Worm (Caenorhabditis elegans) whole organism, L1 larva: ENCODE results near the gene bed-2.
A peak's percentile ranks its signal among the peaks of the same experiment; 100 is the strongest.

Experiments used
- alr-1 ChIP-seq: fragments of 200-800 bp; sonication (Bioruptor generic); optimal IDR thresholded peaks from 2 replicates; lab custom pipeline; 2018; ENCODE audit warnings: borderline replicate concordance, mild to moderate bottlenecking, missing genetic modification characterization, missing compliant biosample characterization
- ceh-82 ChIP-seq, 3 experiments: fragments of 150-350 bp in 1 of 3; sonication (generic microtip) in 2 of 3; optimal IDR thresholded peaks; 2 replicates each; lab custom pipeline; 2014 to 2017; ENCODE audit warnings: missing biosample characterization in 3 of 3, missing genetic modification characterization in 3 of 3
- dsc-1 ChIP-seq: sonication (generic microtip); optimal IDR thresholded peaks from 2 replicates; lab custom pipeline; 2016; ENCODE audit warnings: mild to moderate bottlenecking, missing genetic modification characterization, missing compliant biosample characterization
- efl-1 ChIP-seq, 4 experiments: fragments of 150-350 bp; optimal IDR thresholded peaks in 3 of 4; peaks in 1 of 4; 1 replicate in 1 of 4; 2 replicates in 3 of 4; lab custom pipeline; 2014; ENCODE audit warnings: missing biosample characterization in 2 of 4, missing genetic modification characterization in 2 of 4, missing genetic modification reagents in 2 of 4
- efl-3 ChIP-seq: fragments of 200-800 bp; sonication (Bioruptor generic); optimal IDR thresholded peaks from 2 replicates; lab custom pipeline; 2018; ENCODE audit warnings: mild to moderate bottlenecking, missing genetic modification characterization, missing compliant biosample characterization
- egl-13 ChIP-seq: sonication (generic microtip); optimal IDR thresholded peaks from 2 replicates; lab custom pipeline; 2016; ENCODE audit warnings: missing genotype, missing genetic modification reagents, missing genetic modification characterization, missing compliant biosample characterization
- egl-27 ChIP-seq, 2 experiments: fragments of 150-350 bp in 1 of 2; sonication (generic microtip); optimal IDR thresholded peaks; 3 replicates each; lab custom pipeline; 2017 to 2018; ENCODE audit warnings: missing biosample characterization in 2 of 2, missing genetic modification characterization in 2 of 2, missing genetic modification reagents in 2 of 2
- ets-5 ChIP-seq: fragments of 200-800 bp; sonication (Bioruptor generic); IDR thresholded peaks from 2 replicates; pipeline ENCODE4 v1.3.6; 2022; ENCODE audit warnings: missing genetic modification characterization, missing compliant biosample characterization
- fkh-10 ChIP-seq: sonication (generic microtip); optimal IDR thresholded peaks from 2 replicates; lab custom pipeline; 2017; ENCODE audit warnings: missing biosample characterization, missing genetic modification reagents, missing genetic modification characterization
- jun-1 ChIP-seq: fragments of 150-350 bp; optimal IDR thresholded peaks from 2 replicates; lab custom pipeline; 2014; ENCODE audit warnings: missing biosample characterization, missing genetic modification reagents, missing genetic modification characterization
- lin-14 ChIP-seq: fragments of 200-800 bp; sonication (Bioruptor generic); optimal IDR thresholded peaks from 2 replicates; lab custom pipeline; 2018; ENCODE audit warnings: mild to moderate bottlenecking, missing genetic modification characterization, moderate library complexity, missing compliant biosample characterization
- lin-15B ChIP-seq: fragments of 150-350 bp; sonication (generic microtip); optimal IDR thresholded peaks from 3 replicates; lab custom pipeline; 2014; ENCODE audit warnings: missing biosample characterization, missing genetic modification characterization
- lin-39 ChIP-seq: fragments of 150-350 bp; optimal IDR thresholded peaks from 2 replicates; lab custom pipeline; 2014; ENCODE audit warnings: missing biosample characterization, missing genetic modification reagents, missing genetic modification characterization
- lsy-2 ChIP-seq, 2 experiments: fragments of 150-350 bp; optimal IDR thresholded peaks; 2 replicates each; lab custom pipeline; 2014; ENCODE audit warnings: missing biosample characterization in 2 of 2, missing genetic modification characterization in 2 of 2
- mdl-1 ChIP-seq, 2 experiments: fragments of 150-350 bp; optimal IDR thresholded peaks; 2 replicates each; lab custom pipeline; 2014 to 2017; ENCODE audit warnings: missing biosample characterization in 2 of 2, missing genetic modification characterization in 2 of 2, inconsistent platforms in 1 of 2
- nhr-19 ChIP-seq: fragments of 200-800 bp; sonication (Bioruptor generic); conservative IDR thresholded peaks from 2 replicates; pipeline ENCODE4 v1.3.6; 2022; ENCODE audit warnings: missing genetic modification characterization, missing compliant biosample characterization
- nhr-237 ChIP-seq: fragments of 150-350 bp; optimal IDR thresholded peaks from 2 replicates; lab custom pipeline; 2014; ENCODE audit warnings: missing biosample characterization, missing genetic modification characterization
- nhr-71 ChIP-seq: sonication (generic microtip); optimal IDR thresholded peaks from 2 replicates; lab custom pipeline; 2016; ENCODE audit warnings: mild to moderate bottlenecking, missing genetic modification characterization, moderate library complexity, missing compliant biosample characterization
- rnt-1 ChIP-seq: sonication (generic microtip); optimal IDR thresholded peaks from 2 replicates; lab custom pipeline; 2016; ENCODE audit warnings: mild to moderate bottlenecking, missing genetic modification characterization, moderate library complexity, missing compliant biosample characterization
- skn-1 ChIP-seq: fragments of 150-350 bp; optimal IDR thresholded peaks from 2 replicates; lab custom pipeline; 2014; ENCODE audit warnings: missing biosample characterization, missing genetic modification characterization
- snpc-4 ChIP-seq: fragments of 150-350 bp; optimal IDR thresholded peaks from 2 replicates; lab custom pipeline; 2014; ENCODE audit warnings: missing biosample characterization, missing genetic modification characterization
- sup-37 ChIP-seq: fragments of 200-800 bp; sonication (Bioruptor generic); optimal IDR thresholded peaks from 2 replicates; lab custom pipeline; 2018; ENCODE audit warnings: mild to moderate bottlenecking, missing genetic modification characterization, missing compliant biosample characterization
- swsn-7 ChIP-seq: sonication (generic microtip); optimal IDR thresholded peaks from 2 replicates; lab custom pipeline; 2016; ENCODE audit warnings: missing genetic modification characterization, missing compliant biosample characterization
- tlp-1 ChIP-seq: fragments of 150-350 bp; optimal IDR thresholded peaks from 2 replicates; lab custom pipeline; 2014; ENCODE audit warnings: missing biosample characterization, missing genetic modification characterization
- unc-62 ChIP-seq: fragments of 150-350 bp; optimal IDR thresholded peaks from 2 replicates; lab custom pipeline; 2014; ENCODE audit warnings: missing biosample characterization, missing genetic modification reagents, missing genetic modification characterization
- xbp-1 ChIP-seq: sonication (generic microtip); optimal IDR thresholded peaks from 2 replicates; lab custom pipeline; 2016; ENCODE audit warnings: missing genetic modification characterization, missing compliant biosample characterization
- zip-4 ChIP-seq: fragments of 200-800 bp; sonication (Bioruptor generic); optimal IDR thresholded peaks from 2 replicates; lab custom pipeline; 2018; ENCODE audit warnings: mild to moderate bottlenecking, missing genetic modification characterization, moderate library complexity, missing compliant biosample characterization
- ztf-11 ChIP-seq, 2 experiments: sonication (generic microtip); optimal IDR thresholded peaks; 2 replicates each; lab custom pipeline; 2016 to 2017; ENCODE audit warnings: missing genetic modification characterization in 2 of 2, missing biosample characterization in 1 of 2, missing compliant biosample characterization in 1 of 2

The bed-2 gene

DNA sequence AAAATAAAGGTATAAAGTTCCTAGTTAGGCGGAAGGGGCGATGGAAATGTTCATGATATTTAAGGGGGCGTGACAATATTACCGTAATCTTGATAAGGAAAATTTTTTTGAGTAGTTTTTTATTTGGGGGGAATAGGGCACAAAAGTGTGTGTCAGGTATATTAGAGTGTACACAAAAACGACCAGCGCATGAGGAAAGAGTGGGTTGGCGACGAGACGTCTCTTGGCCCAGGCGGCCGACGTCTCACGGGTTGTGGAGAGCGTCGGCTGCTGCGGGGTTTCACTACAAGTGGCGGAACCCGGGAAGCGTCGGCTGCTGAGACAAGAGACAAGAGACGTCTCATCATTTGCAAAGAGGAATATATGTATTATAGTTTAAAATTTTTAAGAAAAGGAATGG is 6.9 kb downstream of the bed-2 start (continued):
- TF ChIP-seq nhr-237 (tag; lab: Kevin White, UChicago) = no peak
- TF ChIP-seq dsc-1 (tag; lab: Kevin White, UChicago) = no peak
- TF ChIP-seq nhr-71 = peak; percentile 48
- peak; percentile 25 for TF ChIP-seq xbp-1 (tag; lab: Kevin White, UChicago)
- TF ChIP-seq egl-27 (tag; optimal IDR thresholded peaks at IDR 0.05; lab: Kevin White, UChicago) = no peak
- TF ChIP-seq snpc-4 = peak; percentile 98
- no peak for TF ChIP-seq efl-3 (GFP tag; lab: Kevin White, UChicago)
- TF ChIP-seq skn-1 (tag; lab: Kevin White, UChicago) = no peak
- peak; percentile 29 for TF ChIP-seq rnt-1 (tag; lab: Kevin White, UChicago)
- no peak for TF ChIP-seq efl-1 (optimal IDR thresholded peaks at IDR 0.05; lab: Kevin White, UChicago)
- TF ChIP-seq efl-1 (GFP tag; optimal IDR thresholded peaks at IDR 0.05 in 1 of 2; lab: Kevin White, UChicago) = no peak
- peak; percentile 48 for TF ChIP-seq swsn-7
- no peak for TF ChIP-seq ets-5 (GFP tag; lab: Robert Waterston, UW)
- TF ChIP-seq ceh-82 (tag; optimal IDR thresholded peaks at IDR 0.05; lab: Kevin White, UChicago) = peak in 2 of 3 experiments; percentile 4 to 16
- TF ChIP-seq sup-37 (GFP tag; lab: Kevin White, UChicago) = peak; percentile 16
- peak; percentile 10 for TF ChIP-seq lin-15B
- no peak for TF ChIP-seq fkh-10 (GFP tag; lab: Kevin White, UChicago)
- TF ChIP-seq, all 84 proteins: peak for 22

DNA sequence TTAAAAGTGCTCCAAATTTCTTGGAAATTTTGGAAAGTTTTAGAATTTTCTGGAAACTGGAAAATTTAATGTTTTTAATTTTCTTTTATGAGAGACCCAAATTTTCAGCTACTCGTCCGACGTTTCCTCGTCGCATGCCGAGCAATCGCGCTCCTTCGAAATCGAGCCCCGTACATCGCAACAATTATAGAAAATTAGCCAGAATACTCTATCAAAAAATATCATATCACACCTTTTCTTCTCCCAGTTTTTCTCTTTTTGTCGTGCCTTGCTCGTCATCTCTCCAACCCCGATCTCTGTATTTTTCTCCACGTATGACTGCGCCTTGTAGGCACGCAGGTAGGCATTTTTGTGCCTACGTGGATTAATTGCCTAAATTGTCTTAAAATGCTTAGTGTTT is 8.3 kb downstream of the bed-2 start:
- TF ChIP-seq efl-1 (optimal IDR thresholded peaks at IDR 0.05; lab: Kevin White, UChicago) (no peak), efl-1 (GFP tag; optimal IDR thresholded peaks at IDR 0.05 in 1 of 2; lab: Kevin White, UChicago) (peak in 1 of 2 experiments; percentile 65), lin-39 (tag; lab: Kevin White, UChicago) (no peak)
- TF ChIP-seq, all 84 proteins: peak for 1

DNA sequence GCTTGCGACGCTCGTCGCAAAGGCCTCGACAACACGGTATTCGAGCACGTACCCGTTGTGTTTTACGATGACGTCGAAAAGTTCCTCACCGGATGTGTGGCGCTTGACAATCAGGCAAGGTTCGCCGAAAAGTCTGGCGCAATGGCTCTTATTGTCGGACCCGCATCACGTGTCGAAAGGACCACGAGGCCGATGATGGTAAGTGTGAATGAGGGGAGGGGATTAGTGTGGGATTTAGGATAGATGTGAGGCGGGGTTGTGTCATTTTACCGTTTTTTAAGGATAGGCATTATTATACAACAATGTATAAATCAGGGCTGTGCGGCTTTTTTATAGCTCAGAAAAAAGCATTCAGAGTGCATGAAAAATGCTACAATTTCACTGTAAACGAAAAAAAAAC is 10.8 kb downstream of the bed-2 start:
- TF ChIP-seq efl-1 (optimal IDR thresholded peaks at IDR 0.05; lab: Kevin White, UChicago) (no peak), efl-1 (GFP tag; optimal IDR thresholded peaks at IDR 0.05 in 1 of 2; lab: Kevin White, UChicago) (peak in 1 of 2 experiments; percentile 12), egl-27 (tag; optimal IDR thresholded peaks at IDR 0.05; lab: Kevin White, UChicago) (no peak)

DNA sequence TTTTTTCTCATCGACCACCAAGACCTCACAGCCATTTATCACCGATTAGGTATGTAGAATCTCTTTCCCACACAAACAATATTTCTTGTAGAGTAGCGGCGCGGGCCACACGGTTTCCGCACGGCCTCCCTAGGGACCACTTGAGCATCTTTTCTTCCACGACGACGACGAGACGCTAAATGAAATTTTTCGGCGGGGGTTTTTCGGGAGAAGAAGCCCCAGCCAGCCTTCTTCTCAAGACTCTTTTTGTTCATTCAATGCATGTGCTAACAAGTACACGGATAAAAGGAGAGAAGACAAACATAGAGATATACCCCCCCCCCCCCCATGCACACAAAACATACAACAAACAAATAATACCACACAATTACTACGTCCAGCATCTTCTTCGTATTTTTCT is 11.6 kb downstream of the bed-2 start:
- TF ChIP-seq lin-14 (GFP tag; lab: Kevin White, UChicago) (peak; percentile 62), nhr-237 (tag; lab: Kevin White, UChicago) (no peak), jun-1 (no peak)
- TF ChIP-seq, all 84 proteins: peak for 1

DNA sequence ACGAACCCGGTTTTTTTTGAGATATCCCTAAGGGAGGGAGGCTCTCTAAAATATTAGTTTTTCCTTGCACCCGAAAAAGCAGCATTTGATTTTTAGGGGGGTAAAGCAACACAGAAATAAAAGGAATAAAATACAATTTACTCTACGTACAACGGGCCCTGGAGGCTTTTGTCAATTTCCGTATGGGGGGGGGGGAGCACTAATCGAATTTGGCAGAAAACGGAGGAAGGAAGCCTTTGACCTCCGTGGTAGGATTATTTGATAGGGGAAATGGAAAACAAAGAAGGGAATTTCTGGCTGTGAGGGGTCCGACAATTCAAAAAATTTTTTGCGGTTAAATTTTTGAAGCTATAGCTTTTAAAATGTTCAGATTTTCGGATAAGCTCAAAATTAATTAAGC is 12.7 kb downstream of the bed-2 start:
- no peak for TF ChIP-seq egl-13 (tag; lab: Kevin White, UChicago)
- no peak for TF ChIP-seq nhr-19 (GFP tag; lab: Robert Waterston, UW)
- no peak for TF ChIP-seq zip-4 (GFP tag; lab: Kevin White, UChicago)
- TF ChIP-seq alr-1 (tag; lab: Kevin White, UChicago) = no peak
- no peak for TF ChIP-seq lsy-2 (tag; optimal IDR thresholded peaks at IDR 0.05; lab: Kevin White, UChicago)
- peak; percentile 54 for TF ChIP-seq lin-14 (GFP tag; lab: Kevin White, UChicago)

- TF ChIP-seq unc-62 (GFP tag; lab: Kevin White, UChicago) = no peak
- no peak for TF ChIP-seq mdl-1 (tag; optimal IDR thresholded peaks at IDR 0.05; lab: Kevin White, UChicago)
- no peak for TF ChIP-seq efl-1 (optimal IDR thresholded peaks at IDR 0.05; lab: Kevin White, UChicago)
- TF ChIP-seq efl-1 (GFP tag; optimal IDR thresholded peaks at IDR 0.05 in 1 of 2; lab: Kevin White, UChicago) = peak in 1 of 2 experiments; percentile 19
Observed at ce11 chrIII:11456577-11456976, 14.0 kb downstream of the bed-2 start, which contains the start of gene plr-1. Gene plr-1 (plus strand): TSS chrIII:11456877.

DNA sequence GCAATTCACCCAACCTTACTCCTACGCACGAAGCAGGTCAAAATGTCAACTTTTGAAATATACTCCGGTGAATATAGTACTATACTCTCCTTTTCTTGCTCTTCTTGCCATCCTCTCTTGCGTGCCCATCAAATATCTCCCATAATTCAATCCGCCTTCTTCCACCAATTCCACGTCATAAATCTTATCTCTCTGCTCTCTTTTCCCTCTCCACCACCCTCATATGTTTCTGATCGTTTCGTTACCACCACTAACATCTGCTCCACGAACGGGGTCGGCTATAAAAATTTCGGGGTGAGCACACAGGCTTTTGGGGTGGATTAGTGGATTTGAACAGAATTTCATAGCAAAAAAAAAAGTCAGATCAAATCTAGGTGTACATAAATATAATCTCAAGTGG is 16.6 kb downstream of the bed-2 start:
- no peak for TF ChIP-seq ztf-11 (tag; optimal IDR thresholded peaks at IDR 0.05; lab: Kevin White, UChicago)
- peak; percentile 93 for TF ChIP-seq dsc-1 (tag; lab: Kevin White, UChicago)
- TF ChIP-seq tlp-1 (tag; lab: Kevin White, UChicago) = no peak
- no peak for TF ChIP-seq lin-14 (GFP tag; lab: Kevin White, UChicago)
